Fruit fly (Drosophila melanogaster): ENCODE measurements around the gene CG7888.

CG7888 gene

dm6 chr3L:11061200-11061599 lies 7.4 kb downstream of the CG7888 start, which contains the start of the genes CG6321 and Blos2 (continued):
- TF ChIP-seq CG13296 (GFP tag; optimal IDR thresholded peaks at IDR 0.05) (peak; percentile 77), Ets97D (GFP tag; optimal IDR thresholded peaks at IDR 0.05) (peak; percentile 30), Drgx (GFP tag; IDR thresholded peaks at IDR 0.05) (peak; percentile 77), CG9876 (GFP tag; optimal IDR thresholded peaks at IDR 0.05) (no peak), Hmr (GFP tag; optimal IDR thresholded peaks at IDR 0.05) (peak; percentile 82), CG14710 (tag; optimal IDR thresholded peaks at IDR 0.05) (peak; percentile 82), CG10979 (tag; optimal IDR thresholded peaks at IDR 0.05) (peak; percentile 81), chn (GFP tag; optimal IDR thresholded peaks at IDR 0.05) (peak; percentile 42), CG6654 (GFP tag; optimal IDR thresholded peaks at IDR 0.05) (peak; percentile 21), phol (tag; optimal IDR thresholded peaks at IDR 0.05) (peak; percentile 81), CG10274 (GFP tag; optimal IDR thresholded peaks at IDR 0.05) (peak; percentile 24), Gug (GFP tag; IDR thresholded peaks at IDR 0.05) (0 out of 4 replicates have a peak, but pooled peaks have one; percentile 37), p53 (GFP tag; optimal IDR thresholded peaks at IDR 0.05) (no peak), CG42726 (GFP tag; IDR thresholded peaks at IDR 0.05; ENCODE audit: partially characterized antibody) (no peak), D (optimal IDR thresholded peaks at IDR 0.05) (no peak), D (GFP tag; optimal IDR thresholded peaks at IDR 0.05) (peak; percentile 61), CG30020 (tag; optimal IDR thresholded peaks at IDR 0.05) (peak; percentile 43), CG10565 (GFP tag; optimal IDR thresholded peaks at IDR 0.05) (no peak), CoRest (tag; optimal IDR thresholded peaks at IDR 0.05) (peak; percentile 85), CG18011 (GFP tag; optimal IDR thresholded peaks at IDR 0.05) (peak; percentile 17), z (GFP tag; IDR thresholded peaks at IDR 0.05) (no peak), sisA (GFP tag; IDR thresholded peaks at IDR 0.05) (peak; percentile 54), CG4820 (GFP tag; optimal IDR thresholded peaks at IDR 0.05) (peak; percentile 55), CG1792 (GFP tag; optimal IDR thresholded peaks at IDR 0.05) (no peak), psq (GFP tag; optimal IDR thresholded peaks at IDR 0.05) (no peak), Dip3 (GFP tag; optimal IDR thresholded peaks at IDR 0.05) (peak; percentile 46), Oli (tag; optimal IDR thresholded peaks at IDR 0.05) (peak; percentile 78), CG9727 (GFP tag; optimal IDR thresholded peaks at IDR 0.05) (peak; percentile 64), ATbp (GFP tag; optimal IDR thresholded peaks at IDR 0.05) (peak; percentile 64), hth (optimal IDR thresholded peaks at IDR 0.05) (no peak), wor (GFP tag; IDR thresholded peaks at IDR 0.05) (no peak), CG15601 (tag; optimal IDR thresholded peaks at IDR 0.05) (peak; percentile 68), Ssrp (tag; optimal IDR thresholded peaks at IDR 0.05) (peak; percentile 67), CG30403 (GFP tag; optimal IDR thresholded peaks at IDR 0.05) (peak; percentile 82), NfI (GFP tag; optimal IDR thresholded peaks at IDR 0.05) (peak; percentile 66), CG15073 (GFP tag; optimal IDR thresholded peaks at IDR 0.05) (no peak), Pdp1 (GFP tag; optimal IDR thresholded peaks at IDR 0.05) (peak; percentile 30 to 65), Xrp1 (GFP tag; IDR thresholded peaks at IDR 0.05) (peak; percentile 91), sc (optimal IDR thresholded peaks at IDR 0.05) (no peak), sc (GFP tag; optimal IDR thresholded peaks at IDR 0.05) (peak; percentile 22), hb (GFP tag; IDR thresholded peaks at IDR 0.05; ENCODE audit: partially characterized antibody) (no peak), kni (GFP tag; optimal IDR thresholded peaks at IDR 0.05) (no peak), ken (GFP tag; IDR thresholded peaks at IDR 0.05) (peak; percentile 35; the same call in 1 of the 3 replicates), CG9437 (GFP tag; optimal IDR thresholded peaks at IDR 0.05) (peak; percentile 69), MBD-R2 (GFP tag; IDR thresholded peaks at IDR 0.05) (peak; percentile 81), Camta (GFP tag; optimal IDR thresholded peaks at IDR 0.05) (peak; percentile 19), CG11247 (GFP tag; IDR thresholded peaks at IDR 0.05) (peak; percentile 50), lmd (GFP tag; IDR thresholded peaks at IDR 0.05) (peak; percentile 68), ara (GFP tag; IDR thresholded peaks at IDR 0.05) (0 out of 2 replicates have a peak, but pooled peaks have one; percentile 34), CG10209 (GFP tag; optimal IDR thresholded peaks at IDR 0.05) (peak; percentile 70), NFAT (GFP tag; IDR thresholded peaks at IDR 0.05) (peak; percentile 45; the same call in 1 of the 2 replicates), CTCF (GFP tag; optimal IDR thresholded peaks at IDR 0.05) (peak; percentile 16)

Measured in whole organism, embryonic.